Worm (Caenorhabditis elegans): ENCODE measurements around the gene del-7.

The del-7 gene

DNA sequence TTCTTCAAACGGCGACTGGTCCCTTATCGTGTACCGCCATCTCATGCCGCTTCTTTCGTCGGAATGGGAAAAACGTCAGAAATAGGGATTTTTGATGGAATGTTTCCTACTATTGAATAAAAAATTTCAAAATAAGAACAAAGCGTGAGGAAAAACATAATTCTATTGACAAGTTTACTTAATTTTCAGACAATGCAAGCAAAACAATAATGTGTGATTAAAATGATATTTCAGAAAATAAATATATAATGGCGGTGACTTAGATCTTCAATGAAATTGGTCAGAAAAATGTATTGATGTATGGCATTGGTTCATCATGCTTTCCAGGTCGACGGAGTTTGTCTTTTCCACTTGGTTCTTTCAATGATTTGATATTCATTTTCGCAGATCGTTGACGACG, 34.5 kb downstream of the del-7 start, which contains the start of gene ntp-1:
Gene ntp-1 (minus strand): TSS at position 101 of the 400 bp plus-strand sequence.
- TF ChIP-seq tbp1 (GFP tag; optimal IDR thresholded peaks at IDR 0.05) (no peak), madf-6 (GFP tag; IDR thresholded peaks at IDR 0.05) (no peak), ceh-58 (GFP tag; IDR thresholded peaks at IDR 0.05) (no peak), F57C9.4 (tag; optimal IDR thresholded peaks at IDR 0.05) (no peak), F57A8.1 (GFP tag; optimal IDR thresholded peaks at IDR 0.05) (no peak), ztf-3 (GFP tag; optimal IDR thresholded peaks at IDR 0.05) (no peak), let-607 (tag; optimal IDR thresholded peaks at IDR 0.05) (no peak), zim-3 (tag; optimal IDR thresholded peaks at IDR 0.05) (no peak)

DNA sequence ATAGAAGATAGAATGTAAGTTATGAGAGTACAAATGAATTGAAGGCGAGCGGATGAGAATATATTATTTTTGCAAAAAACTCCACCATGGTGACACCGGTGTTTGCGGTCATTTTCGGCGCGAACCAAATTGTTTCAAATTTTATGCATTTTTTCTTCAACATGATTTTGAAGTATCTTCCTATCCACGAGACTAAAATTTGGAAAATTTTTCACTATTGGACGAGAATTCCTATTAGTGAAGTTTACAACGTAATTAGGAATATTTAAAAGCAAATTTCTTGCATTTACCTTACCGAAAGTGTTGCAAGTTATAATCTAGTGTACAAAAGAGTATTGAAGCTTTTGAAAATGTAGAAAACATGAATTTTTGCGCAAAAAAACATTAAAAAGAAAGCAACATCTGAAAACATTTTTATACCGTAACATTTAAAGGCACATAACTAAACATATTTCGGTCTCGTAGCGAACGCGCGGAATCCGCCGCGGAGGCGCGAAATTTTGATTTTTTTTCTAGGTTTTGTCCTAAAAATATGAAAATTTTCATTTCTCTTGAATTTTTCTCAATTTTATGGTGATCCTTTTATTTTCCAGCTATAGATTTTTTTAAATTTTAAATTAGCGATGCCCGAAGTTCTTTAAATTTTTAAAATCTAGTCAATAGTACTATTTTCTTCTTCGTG, 36.4 kb downstream of the del-7 start, which contains the start of gene sgo-1:
Gene sgo-1 (minus strand): TSS at position 51 of the 682 bp plus-strand sequence.
- peak; percentile 49; the same call in 1 of the 2 replicates for TF ChIP-seq Y53F4B.3 (GFP tag; IDR thresholded peaks at IDR 0.05)
- peak; percentile 98 for TF ChIP-seq ceh-91 (GFP tag; IDR thresholded peaks at IDR 0.05)
- peak; percentile 53 for TF ChIP-seq snpc-1.1 (tag; optimal IDR thresholded peaks at IDR 0.05; ENCODE audit: insufficient read depth)
- TF ChIP-seq nfya-2 (GFP tag; IDR thresholded peaks at IDR 0.05) = peak; percentile 70; the same call in 1 of the 2 replicates
- no peak for TF ChIP-seq aptf-3 (GFP tag; IDR thresholded peaks at IDR 0.05)
- TF ChIP-seq him-1 (tag; optimal IDR thresholded peaks at IDR 0.05) = peak; percentile 24
- no peak for TF ChIP-seq nhr-120 (GFP tag; IDR thresholded peaks at IDR 0.05)
- peak; percentile 99 for TF ChIP-seq xnd-1 (tag; optimal IDR thresholded peaks at IDR 0.05)
- TF ChIP-seq mes-4 (tag; optimal IDR thresholded peaks at IDR 0.05) = no peak
- TF ChIP-seq rcor-1 (GFP tag; IDR thresholded peaks at IDR 0.05) = peak; percentile 93
- peak; percentile 100 for TF ChIP-seq madf-6 (GFP tag; IDR thresholded peaks at IDR 0.05)
- peak; percentile 70 for TF ChIP-seq snpc-4 (GFP tag; optimal IDR thresholded peaks at IDR 0.05)
- TF ChIP-seq snpc-4 (tag; optimal IDR thresholded peaks at IDR 0.05) = peak in 3 of 4 experiments; percentile 41 to 70 (median 60)
- TF ChIP-seq ekl-4 (GFP tag; IDR thresholded peaks at IDR 0.05) = peak; percentile 88
- peak; percentile 98 for TF ChIP-seq madf-8 (GFP tag; conservative IDR thresholded peaks at IDR 0.05)
- TF ChIP-seq die-1 (tag; optimal IDR thresholded peaks at IDR 0.05) = no peak
- no peak for TF ChIP-seq repo-1 (tag; optimal IDR thresholded peaks at IDR 0.05)
- peak; percentile 87 for TF ChIP-seq unc-130 (GFP tag; optimal IDR thresholded peaks at IDR 0.05)
- TF ChIP-seq madf-3 (GFP tag; IDR thresholded peaks at IDR 0.05) = peak; percentile 97
- TF ChIP-seq T26A5.8 (tag; optimal IDR thresholded peaks at IDR 0.05) = no peak
- peak; percentile 87 for TF ChIP-seq B0336.3 (GFP tag; IDR thresholded peaks at IDR 0.05)
- TF ChIP-seq pbrm-1 (GFP tag; IDR thresholded peaks at IDR 0.05) = peak; percentile 77; the same call in 1 of the 2 replicates
- peak; percentile 95 for TF ChIP-seq snpc-3.4 (tag; optimal IDR thresholded peaks at IDR 0.05)
- no peak for TF ChIP-seq T07F8.4 (tag; optimal IDR thresholded peaks at IDR 0.05)
- TF ChIP-seq tlf-1 (GFP tag; optimal IDR thresholded peaks at IDR 0.05) = peak; percentile 93
- peak; percentile 85 for TF ChIP-seq attf-6 (GFP tag; IDR thresholded peaks at IDR 0.05)
- no peak for TF ChIP-seq F23B12.7 (tag; optimal IDR thresholded peaks at IDR 0.05; ENCODE audit: insufficient read depth)
- peak; percentile 62; the same call in 1 of the 2 replicates for TF ChIP-seq nfyb-1 (GFP tag; IDR thresholded peaks at IDR 0.05)
- no peak for TF ChIP-seq B0035.1 (tag; optimal IDR thresholded peaks at IDR 0.05)
- TF ChIP-seq D2030.7 (GFP tag; IDR thresholded peaks at IDR 0.05) = peak; percentile 99
- peak in 2 of 3 experiments; percentile 2 to 82 for TF ChIP-seq lin-35 (GFP tag; optimal IDR thresholded peaks at IDR 0.05)
- 0 out of 2 replicates have a peak, but pooled peaks have one; percentile 43 for TF ChIP-seq Y67H2A.10 (GFP tag; conservative IDR thresholded peaks at IDR 0.05)
- TF ChIP-seq lsl-1 (GFP tag; optimal IDR thresholded peaks at IDR 0.05) = peak; percentile 97
- TF ChIP-seq lir-1 (GFP tag; conservative IDR thresholded peaks at IDR 0.05) = peak; percentile 69; the same call in 1 of the 2 replicates
- TF ChIP-seq F57C9.4 (tag; optimal IDR thresholded peaks at IDR 0.05) = no peak
- TF ChIP-seq Y79H2A.3 (GFP tag; conservative IDR thresholded peaks at IDR 0.05) = peak; percentile 87
- TF ChIP-seq chd-7 (tag; optimal IDR thresholded peaks at IDR 0.05) = no peak
- peak; percentile 68 for TF ChIP-seq hmg-1.2 (GFP tag; IDR thresholded peaks at IDR 0.05)
- TF ChIP-seq madf-10 (tag; optimal IDR thresholded peaks at IDR 0.05) = no peak
